Worm (Caenorhabditis elegans) whole organism, mixed stage, embryonic: ENCODE measurements around the gene cebp-1.

Source experiments
- M03D4.4 ChIP-seq: sonication (generic microtip); optimal IDR thresholded peaks from 2 replicates; lab custom pipeline; 2017; ENCODE audit warnings: mild to moderate bottlenecking, missing genetic modification characterization, missing compliant biosample characterization
- bed-3 ChIP-seq: fragments of 200-800 bp; sonication (Bioruptor generic); optimal IDR thresholded peaks from 3 replicates; lab custom pipeline; 2018; ENCODE audit warnings: mild to moderate bottlenecking, missing genetic modification characterization, moderate library complexity, missing compliant biosample characterization
- blmp-1 ChIP-seq: fragments of 150-350 bp; optimal IDR thresholded peaks from 2 replicates; lab custom pipeline; 2014; ENCODE audit warnings: missing biosample characterization, missing genetic modification characterization
- ceh-39 ChIP-seq: fragments of 150-350 bp; optimal IDR thresholded peaks from 2 replicates; lab custom pipeline; 2014; ENCODE audit warnings: missing biosample characterization, missing genetic modification characterization
- ceh-83 ChIP-seq: fragments of 200-800 bp; sonication (Bioruptor generic); optimal IDR thresholded peaks from 2 replicates; lab custom pipeline; 2018; ENCODE audit warnings: mild to moderate bottlenecking, missing genetic modification characterization, missing compliant biosample characterization
- ces-1 ChIP-seq: fragments of 150-350 bp; optimal IDR thresholded peaks from 2 replicates; lab custom pipeline; 2014; ENCODE audit warnings: missing biosample characterization, missing genetic modification reagents, missing genetic modification characterization
- mab-5 ChIP-seq: fragments of 150-350 bp; optimal IDR thresholded peaks from 2 replicates; lab custom pipeline; 2014; ENCODE audit warnings: missing biosample characterization, missing genetic modification characterization
- nhr-12 ChIP-seq: fragments of 150-350 bp; optimal IDR thresholded peaks from 2 replicates; lab custom pipeline; 2014; ENCODE audit warnings: missing biosample characterization, missing genetic modification characterization
- nhr-237 ChIP-seq: fragments of 150-350 bp; optimal IDR thresholded peaks from 2 replicates; lab custom pipeline; 2014; ENCODE audit warnings: missing biosample characterization, missing genetic modification characterization
- nhr-28 ChIP-seq: fragments of 150-350 bp; optimal IDR thresholded peaks from 2 replicates; lab custom pipeline; 2014; ENCODE audit warnings: missing biosample characterization, missing genetic modification characterization
- pha-4 ChIP-seq: fragments of 150-350 bp; optimal IDR thresholded peaks from 2 replicates; lab custom pipeline; 2018; ENCODE audit warnings: missing biosample characterization, missing genetic modification reagents, missing genetic modification characterization
- unc-39 ChIP-seq: fragments of 150-350 bp; optimal IDR thresholded peaks from 2 replicates; lab custom pipeline; 2014; ENCODE audit warnings: missing biosample characterization, missing genetic modification characterization
- unc-62 ChIP-seq: fragments of 150-350 bp; optimal IDR thresholded peaks from 2 replicates; lab custom pipeline; 2014; ENCODE audit warnings: missing biosample characterization, missing genetic modification reagents, missing genetic modification characterization
- ztf-11 ChIP-seq: fragments of 150-350 bp; optimal IDR thresholded peaks from 2 replicates; lab custom pipeline; 2014; ENCODE audit warnings: missing biosample characterization, missing genetic modification characterization

DNA sequence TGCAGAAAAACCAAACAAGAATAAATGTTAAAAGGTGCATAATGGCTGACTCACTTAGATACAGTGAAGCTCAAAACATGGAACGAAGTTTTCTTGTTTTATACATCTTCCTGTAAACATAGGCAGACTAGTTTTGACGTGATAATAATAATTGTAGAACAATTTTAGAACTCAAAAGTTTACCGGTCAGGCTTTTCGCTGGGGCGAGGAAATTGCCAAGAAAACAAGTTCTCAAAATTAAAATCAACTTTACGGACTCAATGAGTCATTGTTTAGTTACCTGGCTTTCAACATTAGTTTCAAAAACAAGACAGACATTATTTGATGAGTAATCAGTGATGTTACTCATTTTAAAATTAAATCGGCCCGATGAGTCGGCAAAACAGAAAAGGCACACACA is 19.2 kb upstream of the cebp-1 start, which contains the start of gene D1005.5:
- TF ChIP-seq unc-39 (tag; lab: Kevin White, UChicago) (no peak), unc-62 (no peak), M03D4.4 (no peak), bed-3 (GFP tag; lab: Kevin White, UChicago) (no peak), ces-1 (no peak), ceh-83 (GFP tag; lab: Kevin White, UChicago) (no peak), mab-5 (tag; lab: Kevin White, UChicago) (no peak), ceh-39 (tag; lab: Kevin White, UChicago) (no peak), nhr-28 (tag; lab: Kevin White, UChicago) (no peak), pha-4 (tag; lab: Kevin White, UChicago) (no peak), blmp-1 (no peak), nhr-12 (no peak), ztf-11 (no peak), nhr-237 (no peak)
